Worm (Caenorhabditis elegans) whole organism, L2 larva: ENCODE results near the gene B0024.11.
"Not testable (repeated sequence)": the region's sequence is repeated elsewhere in the genome, so short reads cannot be mapped to it uniquely, and the experiment has no call there.

Experiments
- C34F6.9 ChIP-seq: fragments of 150-350 bp; optimal IDR thresholded peaks from 2 replicates; lab custom pipeline; 2014; ENCODE audit warnings: missing biosample characterization, missing genetic modification characterization
- F13H6.1 ChIP-seq: sonication (generic microtip); optimal IDR thresholded peaks from 2 replicates; lab custom pipeline; 2016; ENCODE audit warnings: missing genetic modification characterization, missing compliant biosample characterization
- Y55F3AM.14 ChIP-seq: fragments of 200-800 bp; sonication (Bioruptor generic); optimal IDR thresholded peaks from 2 replicates; lab custom pipeline; 2018; ENCODE audit warnings: mild to moderate bottlenecking, missing genetic modification characterization, missing compliant biosample characterization
- alr-1 ChIP-seq: fragments of 150-350 bp; optimal IDR thresholded peaks from 2 replicates; lab custom pipeline; 2014; ENCODE audit warnings: missing biosample characterization, missing genetic modification characterization
- aly-2 ChIP-seq: fragments of 150-350 bp; optimal IDR thresholded peaks from 2 replicates; lab custom pipeline; 2014; ENCODE audit warnings: missing biosample characterization, missing genetic modification characterization
- ama-1 ChIP-seq: fragments of 150-350 bp; optimal IDR thresholded peaks from 2 replicates; lab custom pipeline; 2018; ENCODE audit warnings: inconsistent platforms
- blmp-1 ChIP-seq: sonication (generic microtip); optimal IDR thresholded peaks from 2 replicates; lab custom pipeline; 2017; ENCODE audit warnings: missing genetic modification characterization, mild to moderate bottlenecking, missing compliant biosample characterization, antibody characterized with exemption, moderate library complexity; ENCODE audit not compliant: insufficient read depth
- crh-2 ChIP-seq: sonication (generic microtip); optimal IDR thresholded peaks from 2 replicates; lab custom pipeline; 2017; ENCODE audit warnings: missing biosample characterization, missing genetic modification characterization
- elt-1 ChIP-seq: fragments of 150-350 bp; optimal IDR thresholded peaks from 2 replicates; lab custom pipeline; 2014; ENCODE audit warnings: missing biosample characterization, missing genetic modification characterization
- elt-3 ChIP-seq: sonication (generic microtip); optimal IDR thresholded peaks from 2 replicates; lab custom pipeline; 2017; ENCODE audit warnings: missing biosample characterization, missing genetic modification characterization
- fos-1 ChIP-seq: fragments of 150-350 bp; optimal IDR thresholded peaks from 2 replicates; lab custom pipeline; 2014; ENCODE audit warnings: missing biosample characterization, missing genetic modification characterization
- gmeb-1 ChIP-seq: fragments of 150-350 bp; optimal IDR thresholded peaks from 2 replicates; lab custom pipeline; 2014; ENCODE audit warnings: missing biosample characterization, missing genetic modification characterization
- lin-11 ChIP-seq: fragments of 150-350 bp; sonication (generic microtip); optimal IDR thresholded peaks from 2 replicates; lab custom pipeline; 2014; ENCODE audit warnings: missing biosample characterization, missing genetic modification characterization, inconsistent platforms, mixed read lengths
- lin-13 ChIP-seq: fragments of 150-350 bp; optimal IDR thresholded peaks from 2 replicates; lab custom pipeline; 2014; ENCODE audit warnings: missing biosample characterization, missing genetic modification reagents, missing genetic modification characterization
- lsy-2 ChIP-seq, 2 experiments: fragments of 150-350 bp in 1 of 2; sonication (generic microtip) in 1 of 2; optimal IDR thresholded peaks; 2 replicates each; lab custom pipeline; 2014 to 2017; ENCODE audit warnings: missing biosample characterization in 2 of 2, missing genetic modification characterization in 2 of 2
- mab-5 ChIP-seq: fragments of 150-350 bp; optimal IDR thresholded peaks from 2 replicates; lab custom pipeline; 2014; ENCODE audit warnings: missing biosample characterization, missing genetic modification characterization
- mdl-1 ChIP-seq, 2 experiments: fragments of 150-350 bp in 1 of 2; sonication (generic microtip) in 1 of 2; optimal IDR thresholded peaks; 2 replicates each; lab custom pipeline; 2017; ENCODE audit warnings: missing biosample characterization in 2 of 2, missing genetic modification characterization in 2 of 2
- nhr-129 ChIP-seq: fragments of 150-350 bp; optimal IDR thresholded peaks from 2 replicates; lab custom pipeline; 2014; ENCODE audit warnings: missing biosample characterization, missing genetic modification characterization
- nhr-21 ChIP-seq: fragments of 150-350 bp; optimal IDR thresholded peaks from 2 replicates; lab custom pipeline; 2014; ENCODE audit warnings: missing biosample characterization, missing genetic modification characterization
- nhr-237 ChIP-seq: fragments of 150-350 bp; optimal IDR thresholded peaks from 2 replicates; lab custom pipeline; 2014; ENCODE audit warnings: missing biosample characterization, missing genetic modification characterization
- nhr-25 ChIP-seq: fragments of 150-350 bp; sonication (generic microtip); optimal IDR thresholded peaks from 3 replicates; lab custom pipeline; 2014; ENCODE audit warnings: missing biosample characterization, missing genetic modification characterization
- peb-1 ChIP-seq: fragments of 150-350 bp; optimal IDR thresholded peaks from 2 replicates; lab custom pipeline; 2014; ENCODE audit warnings: missing biosample characterization, missing genetic modification characterization
- sem-4 ChIP-seq: fragments of 150-350 bp; optimal IDR thresholded peaks from 2 replicates; lab custom pipeline; 2014; ENCODE audit warnings: missing biosample characterization, missing genetic modification reagents, missing genetic modification characterization
- skn-1 ChIP-seq: sonication (generic microtip); optimal IDR thresholded peaks from 2 replicates; lab custom pipeline; 2017; ENCODE audit warnings: missing biosample characterization, missing genetic modification characterization
- sma-3 ChIP-seq: sonication (generic microtip); optimal IDR thresholded peaks from 2 replicates; lab custom pipeline; 2016; ENCODE audit warnings: missing genetic modification reagents, missing genetic modification characterization, missing compliant biosample characterization
- sma-9 ChIP-seq, 2 experiments: fragments of 150-350 bp in 1 of 2; sonication (generic microtip) in 1 of 2; optimal IDR thresholded peaks; 2 replicates each; lab custom pipeline; 2014 to 2016; ENCODE audit warnings: missing genetic modification characterization in 2 of 2, mild to moderate bottlenecking in 1 of 2, missing biosample characterization in 1 of 2, missing compliant biosample characterization in 1 of 2, missing genetic modification reagents in 1 of 2, moderate library complexity in 1 of 2
- snpc-4 ChIP-seq: fragments of 150-350 bp; optimal IDR thresholded peaks from 2 replicates; lab custom pipeline; 2014; ENCODE audit warnings: missing biosample characterization, missing genetic modification characterization
- unc-39 ChIP-seq: fragments of 150-350 bp; optimal IDR thresholded peaks from 2 replicates; lab custom pipeline; 2014; ENCODE audit warnings: missing biosample characterization, missing genetic modification characterization
- unc-55 ChIP-seq: fragments of 150-350 bp; sonication (generic microtip); optimal IDR thresholded peaks from 3 replicates; lab custom pipeline; 2014; ENCODE audit warnings: missing biosample characterization, missing genetic modification reagents, missing genetic modification characterization
- zag-1 ChIP-seq: fragments of 150-350 bp; optimal IDR thresholded peaks from 2 replicates; lab custom pipeline; 2014; ENCODE audit warnings: missing biosample characterization, missing genetic modification characterization
- ztf-11 ChIP-seq: sonication (generic microtip); optimal IDR thresholded peaks from 2 replicates; lab custom pipeline; 2017; ENCODE audit warnings: missing biosample characterization, missing genetic modification characterization

B0024.11 gene

ce11 chrV:10350054-10350453 is 30.7 kb upstream of the B0024.11 start, which contains the start of gene K07C5.9:
Gene K07C5.9, minus strand, starts transcription at chrV:10350154.
- TF ChIP-seq unc-55 (GFP tag; lab: Kevin White, UChicago) (no peak), alr-1 (tag; lab: Kevin White, UChicago) (no peak), elt-1 (no peak), lin-13 (GFP tag; lab: Kevin White, UChicago) (no peak), Y55F3AM.14 (GFP tag; lab: Kevin White, UChicago) (no peak), aly-2 (no peak)

- TF ChIP-seq lin-11 (tag; lab: Kevin White, UChicago), result no peak
- no peak for TF ChIP-seq sma-9 (GFP tag; optimal IDR thresholded peaks at IDR 0.05; lab: Kevin White, UChicago)
- TF ChIP-seq sma-9 (tag; optimal IDR thresholded peaks at IDR 0.05; lab: Kevin White, UChicago), result no peak
- TF ChIP-seq peb-1, result no peak
- TF ChIP-seq snpc-4 (tag; lab: Kevin White, UChicago), result no peak
- TF ChIP-seq nhr-21 (tag; lab: Kevin White, UChicago), result no peak
- no peak for TF ChIP-seq nhr-25 (tag; lab: Kevin White, UChicago)
- no peak for TF ChIP-seq lsy-2 (tag; optimal IDR thresholded peaks at IDR 0.05; lab: Kevin White, UChicago)
- no peak for TF ChIP-seq fos-1 (tag; lab: Kevin White, UChicago)
- TF ChIP-seq elt-3 (tag; lab: Kevin White, UChicago), result no peak
- TF ChIP-seq ztf-11, result no peak
- no peak for TF ChIP-seq sma-3
- TF ChIP-seq ama-1 (lab: Kevin White, UChicago), result no peak
- no peak for TF ChIP-seq blmp-1 (tag; lab: Kevin White, UChicago)
- TF ChIP-seq zag-1 (tag; lab: Kevin White, UChicago), result no peak
- no peak for TF ChIP-seq mdl-1 (tag; optimal IDR thresholded peaks at IDR 0.05; lab: Kevin White, UChicago)
- no peak for TF ChIP-seq elt-1
- no peak for TF ChIP-seq skn-1 (tag; lab: Kevin White, UChicago)
- TF ChIP-seq mab-5 (tag; lab: Kevin White, UChicago), result no peak
Observed at ce11 chrV:10342904-10343303, 23.6 kb upstream of the B0024.11 start, which contains the start of gene K07C5.3. Gene K07C5.3, plus strand, starts transcription at chrV:10343032.

ce11 chrV:10341905-10342328 is 22.6 kb upstream of the B0024.11 start, which contains the start of gene K07C5.13:
Gene K07C5.13, plus strand, starts transcription at chrV:10342055.
- TF ChIP-seq Y55F3AM.14 (GFP tag; lab: Kevin White, UChicago) (peak; percentile 33), mab-5 (tag; lab: Kevin White, UChicago) (peak; percentile 30), blmp-1 (tag; lab: Kevin White, UChicago) (peak; percentile 4), nhr-129 (tag; lab: Kevin White, UChicago) (peak; percentile 45), nhr-25 (tag; lab: Kevin White, UChicago) (peak; percentile 27), lsy-2 (tag; optimal IDR thresholded peaks at IDR 0.05; lab: Kevin White, UChicago) (peak; percentile 42 to 61), sem-4 (tag; lab: Kevin White, UChicago) (peak; percentile 55), C34F6.9 (tag; lab: Kevin White, UChicago) (peak; percentile 36), unc-55 (GFP tag; lab: Kevin White, UChicago) (peak; percentile 42), lin-13 (GFP tag; lab: Kevin White, UChicago) (peak; percentile 62), sma-3 (peak; percentile 66), sma-9 (GFP tag; optimal IDR thresholded peaks at IDR 0.05; lab: Kevin White, UChicago) (peak; percentile 74), F13H6.1 (peak; percentile 77), gmeb-1 (tag; lab: Kevin White, UChicago) (peak; percentile 69), crh-2 (tag; lab: Kevin White, UChicago) (peak; percentile 31)
- not testable (repeated sequence) for TF ChIP-seq sma-9 (tag; optimal IDR thresholded peaks at IDR 0.05; lab: Kevin White, UChicago)
- TF ChIP-seq, all 48 proteins: peak for 15; not testable (repeated sequence) for 33

ce11 chrV:10339200-10339599 is 19.9 kb upstream of the B0024.11 start, which contains the start of gene K07C5.2:
Gene K07C5.2, plus strand, starts transcription at chrV:10339500.
- TF ChIP-seq mab-5 (tag; lab: Kevin White, UChicago) (no peak), unc-39 (tag; lab: Kevin White, UChicago) (no peak)

- TF ChIP-seq nhr-21 (tag; lab: Kevin White, UChicago) (no peak), C34F6.9 (tag; lab: Kevin White, UChicago) (peak; percentile 65), fos-1 (tag; lab: Kevin White, UChicago) (peak; percentile 32), nhr-237 (tag; lab: Kevin White, UChicago) (no peak), lsy-2 (tag; optimal IDR thresholded peaks at IDR 0.05; lab: Kevin White, UChicago) (peak in 1 of 2 experiments; percentile 66), lin-13 (GFP tag; lab: Kevin White, UChicago) (peak; percentile 30)
Observed at ce11 chrV:10338305-10338992, 19.1 kb upstream of the B0024.11 start, which contains the start of gene arx-2. Gene arx-2, minus strand, starts transcription at chrV:10338355.
